Fruit fly (Drosophila melanogaster): ENCODE results near the gene CG44013.

DNA sequence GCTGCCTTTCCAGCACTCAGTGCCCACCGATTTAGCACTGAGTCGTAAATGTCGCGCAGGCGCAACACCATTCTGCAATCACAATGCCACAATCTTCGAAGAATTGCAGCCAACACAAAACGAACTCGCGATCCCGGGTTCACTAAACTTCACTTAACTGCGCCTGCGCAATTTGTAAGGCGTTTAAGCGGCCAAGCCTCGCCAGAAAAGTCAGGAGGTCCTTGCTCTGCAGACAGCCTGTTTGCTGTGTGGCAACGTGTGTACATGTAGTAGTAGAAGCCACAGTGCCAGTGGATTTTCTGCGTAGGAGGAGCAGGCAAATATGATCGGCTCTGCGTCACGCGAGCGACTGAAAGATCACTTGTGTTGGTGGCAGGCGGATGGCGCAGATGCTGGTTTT, 46.5 kb downstream of the CG44013 start:
- TF ChIP-seq ttk (optimal IDR thresholded peaks at IDR 0.05) (no peak), psq (optimal IDR thresholded peaks at IDR 0.05) (no peak), insv (optimal IDR thresholded peaks at IDR 0.05) (no peak), Sin3A (optimal IDR thresholded peaks at IDR 0.05) (no peak)

All from Kc167 (cell line).